Fruit fly (Drosophila melanogaster): ENCODE measurements around the gene kat80.

DNA sequence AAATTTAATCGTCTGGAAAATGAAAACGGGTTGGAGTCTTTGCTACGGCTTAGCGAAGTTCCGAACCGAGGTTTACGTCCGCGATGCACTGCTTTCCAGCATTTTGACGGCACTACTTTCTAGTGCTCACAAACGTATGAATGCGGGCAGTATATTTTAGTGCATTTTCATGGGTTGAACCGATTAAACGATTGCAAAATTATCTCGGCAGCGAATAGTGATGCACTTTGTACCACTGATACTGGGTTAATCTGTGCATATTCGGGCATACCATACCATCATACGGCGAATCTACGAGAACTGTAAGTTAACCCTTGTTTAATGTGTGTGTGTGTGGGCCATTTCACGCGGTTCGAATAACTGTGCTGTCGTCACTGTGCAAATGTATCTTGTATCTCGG is 5.2 kb downstream of the kat80 start, which contains the start of gene Mfe2:
- TF ChIP-seq CG33017 (tag; optimal IDR thresholded peaks at IDR 0.05) (peak; percentile 36), CG11617 (GFP tag; optimal IDR thresholded peaks at IDR 0.05) (peak; percentile 63), tj (GFP tag; optimal IDR thresholded peaks at IDR 0.05) (peak; percentile 22), kay (GFP tag; ENCODE audit: borderline replicate concordance) (no peak), toe (GFP tag; optimal IDR thresholded peaks at IDR 0.05) (peak; percentile 49)
